Fruit fly (Drosophila melanogaster) whole organism, embryonic: Measurements from ENCODE around the gene CG9522.

Source experiments
- Aef1 ChIP-seq: fragments of 200-800 bp; sonication (Bioruptor generic); IDR thresholded peaks from 3 replicates; pipeline ENCODE4 v1.3.6; 2022; ENCODE audit warnings: missing biosample characterization, missing genetic modification characterization
- CG11723 ChIP-seq: fragments of 200-800 bp; sonication (Bioruptor generic); optimal IDR thresholded peaks from 2 replicates; lab custom pipeline; 2017; ENCODE audit warnings: missing biosample characterization, mild to moderate bottlenecking, missing genetic modification characterization
- CG1233 ChIP-seq: fragments of 200-800 bp; sonication (Bioruptor generic); optimal IDR thresholded peaks from 4 replicates; lab custom pipeline; 2018; ENCODE audit warnings: missing biosample characterization, mild to moderate bottlenecking, missing genetic modification characterization
- CG13123 ChIP-seq: fragments of 200-800 bp; sonication (Bioruptor generic); optimal IDR thresholded peaks from 2 replicates; lab custom pipeline; 2016; ENCODE audit warnings: missing biosample characterization, missing genetic modification characterization
- CG14441 ChIP-seq: fragments of 200-800 bp; sonication (Bioruptor generic); IDR thresholded peaks from 2 replicates; pipeline ENCODE4 v1.3.6; 2022; ENCODE audit warnings: missing biosample characterization, missing genetic modification characterization
- CG15269 ChIP-seq: fragments of 200-800 bp; sonication (Bioruptor generic); optimal IDR thresholded peaks from 2 replicates; lab custom pipeline; 2018; ENCODE audit warnings: missing biosample characterization, mild to moderate bottlenecking, missing genetic modification characterization, moderate library complexity
- CG17385 ChIP-seq: fragments of 200-800 bp; sonication (Bioruptor generic); optimal IDR thresholded peaks from 3 replicates; lab custom pipeline; 2018; ENCODE audit warnings: missing biosample characterization, mild to moderate bottlenecking, missing genetic modification characterization
- CG2678 ChIP-seq: fragments of 200-800 bp; sonication (Bioruptor generic); optimal IDR thresholded peaks from 3 replicates; lab custom pipeline; 2019; ENCODE audit warnings: missing biosample characterization, mild to moderate bottlenecking, missing genetic modification characterization, moderate library complexity
- CG4328 ChIP-seq: fragments of 200-800 bp; sonication (Bioruptor generic); optimal IDR thresholded peaks from 3 replicates; lab custom pipeline; 2017; ENCODE audit warnings: missing biosample characterization, missing genetic modification reagents, missing genetic modification characterization
- CG4854 ChIP-seq: fragments of 200-800 bp; sonication (Bioruptor generic); optimal IDR thresholded peaks from 2 replicates; lab custom pipeline; 2016; ENCODE audit warnings: missing biosample characterization, missing genetic modification characterization, inconsistent platforms
- CG5953 ChIP-seq: fragments of 200-800 bp; sonication (Bioruptor generic); IDR thresholded peaks from 2 replicates; pipeline ENCODE4 v1.3.6; 2022; ENCODE audit warnings: missing biosample characterization, missing genetic modification characterization
- CG7372 ChIP-seq: fragments of 200-800 bp; sonication (Bioruptor generic); IDR thresholded peaks from 2 replicates; pipeline ENCODE4 v1.3.6; 2022; ENCODE audit warnings: missing biosample characterization, missing genetic modification characterization
- CG7786 ChIP-seq: fragments of 200-800 bp; sonication (Bioruptor generic); optimal IDR thresholded peaks from 2 replicates; lab custom pipeline; 2016; ENCODE audit warnings: missing biosample characterization, missing genetic modification characterization
- CG8359 ChIP-seq: fragments of 200-800 bp; sonication (Bioruptor generic); optimal IDR thresholded peaks from 2 replicates; lab custom pipeline; 2017; ENCODE audit warnings: missing biosample characterization, mild to moderate bottlenecking, missing genetic modification characterization, borderline replicate concordance
- CG9797 ChIP-seq: fragments of 200-800 bp; sonication (Bioruptor generic); optimal IDR thresholded peaks from 3 replicates; lab custom pipeline; 2018; ENCODE audit warnings: missing biosample characterization, mild to moderate bottlenecking, missing genetic modification characterization
- CG9817 ChIP-seq: fragments of 200-800 bp; sonication (Bioruptor generic); optimal IDR thresholded peaks from 2 replicates; lab custom pipeline; 2018; ENCODE audit warnings: missing biosample characterization, mild to moderate bottlenecking, missing genetic modification characterization, moderate library complexity
- Dbx ChIP-seq: fragments of 200-800 bp; sonication (Bioruptor generic); IDR thresholded peaks from 3 replicates; pipeline ENCODE4 v1.3.6; 2022; ENCODE audit warnings: missing biosample characterization, missing genetic modification characterization
- Deaf1 ChIP-seq: fragments of 200-800 bp; optimal IDR thresholded peaks from 3 replicates; lab custom pipeline; 2019; ENCODE audit warnings: missing biosample characterization, mild to moderate bottlenecking, missing genetic modification characterization, moderate library complexity
- Dp ChIP-seq: fragments of 200-800 bp; sonication (Bioruptor generic); optimal IDR thresholded peaks from 2 replicates; lab custom pipeline; 2018; ENCODE audit warnings: missing biosample characterization, mild to moderate bottlenecking, missing genetic modification characterization, moderate library complexity
- Drgx ChIP-seq: fragments of 200-800 bp; sonication (Bioruptor generic); IDR thresholded peaks from 2 replicates; pipeline ENCODE4 v1.3.6; 2022; ENCODE audit warnings: missing biosample characterization, missing genetic modification characterization
- Eip74EF ChIP-seq, 2 experiments: fragments of 200-800 bp in 1 of 2; fragments of >200 bp in 1 of 2; sonication (Bioruptor generic) in 1 of 2; optimal IDR thresholded peaks; 2 replicates each; lab custom pipeline; 2017 to 2019; ENCODE audit warnings: missing biosample characterization in 2 of 2, missing genetic modification characterization in 2 of 2, mild to moderate bottlenecking in 1 of 2, moderate library complexity in 1 of 2
- Elba2 ChIP-seq: fragments of 200-800 bp; sonication (Bioruptor generic); optimal IDR thresholded peaks from 3 replicates; lab custom pipeline; 2016; ENCODE audit warnings: missing biosample characterization, missing genetic modification characterization
- HmgZ ChIP-seq: fragments of 200-800 bp; sonication (Bioruptor generic); optimal IDR thresholded peaks from 2 replicates; lab custom pipeline; 2018; ENCODE audit warnings: missing biosample characterization, mild to moderate bottlenecking, missing genetic modification characterization
- Hr51 ChIP-seq, 2 experiments: fragments of 200-800 bp; sonication (Bioruptor generic); optimal IDR thresholded peaks; 2 replicates in 1 of 2; 3 replicates in 1 of 2; lab custom pipeline; 2016 to 2018; ENCODE audit warnings: missing biosample characterization in 2 of 2, missing genetic modification characterization in 2 of 2, mild to moderate bottlenecking in 1 of 2, moderate library complexity in 1 of 2
- Lhr ChIP-seq: fragments of 200-800 bp; sonication (Bioruptor generic); optimal IDR thresholded peaks from 3 replicates; lab custom pipeline; 2017; ENCODE audit warnings: mild to moderate bottlenecking, missing biosample characterization, missing genetic modification reagents, missing genetic modification characterization
- MESR4 ChIP-seq: fragments of 200-800 bp; sonication (Bioruptor generic); optimal IDR thresholded peaks from 2 replicates; lab custom pipeline; 2018; ENCODE audit warnings: missing biosample characterization, mild to moderate bottlenecking, missing genetic modification characterization, moderate library complexity
- Med ChIP-seq: fragments of 200-800 bp; sonication (Bioruptor generic); peaks from one replicate; lab custom pipeline; 2016; ENCODE audit warnings: missing biosample characterization, missing genetic modification characterization, mild to moderate bottlenecking, inconsistent platforms, moderate library complexity
- Rfx ChIP-seq: fragments of 200-800 bp; sonication (Bioruptor generic); IDR thresholded peaks from 2 replicates; pipeline ENCODE4 v1.3.6; 2022; ENCODE audit warnings: missing biosample characterization, missing genetic modification characterization
- Sox102F ChIP-seq: fragments of 200-800 bp; sonication (Bioruptor generic); optimal IDR thresholded peaks from 2 replicates; lab custom pipeline; 2018; ENCODE audit warnings: missing biosample characterization, mild to moderate bottlenecking, missing genetic modification characterization, moderate library complexity
- amos ChIP-seq: fragments of 200-800 bp; sonication (Bioruptor generic); IDR thresholded peaks from 2 replicates; pipeline ENCODE4 v1.3.6; 2022; ENCODE audit warnings: missing biosample characterization, missing genetic modification characterization; ENCODE audit not compliant: partially characterized antibody
- az2 ChIP-seq: fragments of 200-800 bp; sonication (Bioruptor generic); optimal IDR thresholded peaks from 3 replicates; lab custom pipeline; 2016; ENCODE audit warnings: missing biosample characterization, missing genetic modification characterization
- cad ChIP-seq: fragments of >200 bp; optimal IDR thresholded peaks from 2 replicates; lab custom pipeline; 2017; ENCODE audit warnings: missing biosample characterization, missing genetic modification characterization
- chif ChIP-seq, 2 experiments: fragments of 200-800 bp; sonication (Bioruptor generic); optimal IDR thresholded peaks; 3 replicates each; lab custom pipeline; 2016; ENCODE audit warnings: missing biosample characterization in 2 of 2, missing genetic modification characterization in 2 of 2
- dysf ChIP-seq: fragments of 200-800 bp; sonication (Bioruptor generic); IDR thresholded peaks from 3 replicates; pipeline ENCODE4 v1.3.6; 2022; ENCODE audit warnings: missing biosample characterization, missing genetic modification characterization
- emc ChIP-seq: fragments of 200-800 bp; sonication (Bioruptor generic); optimal IDR thresholded peaks from 2 replicates; lab custom pipeline; 2016; ENCODE audit warnings: missing biosample characterization, missing genetic modification characterization
- eve ChIP-seq, 2 experiments: fragments of >200 bp; optimal IDR thresholded peaks; 2 replicates each; lab custom pipeline; 2017; ENCODE audit warnings: missing biosample characterization in 2 of 2, missing genetic modification characterization in 2 of 2
- grau ChIP-seq: fragments of 200-800 bp; optimal IDR thresholded peaks from 3 replicates; lab custom pipeline; 2019; ENCODE audit warnings: missing biosample characterization, mild to moderate bottlenecking, missing genetic modification characterization, moderate library complexity
- grn ChIP-seq: fragments of 200-800 bp; sonication (Bioruptor generic); optimal IDR thresholded peaks from 3 replicates; lab custom pipeline; 2017; ENCODE audit warnings: missing biosample characterization, missing genetic modification characterization
- hb ChIP-seq: fragments of 200-800 bp; sonication (Bioruptor generic); IDR thresholded peaks from 3 replicates; pipeline ENCODE4 v1.3.6; 2022; ENCODE audit warnings: missing biosample characterization, missing genetic modification characterization; ENCODE audit not compliant: partially characterized antibody
- jing ChIP-seq: fragments of 200-800 bp; sonication (Bioruptor generic); optimal IDR thresholded peaks from 2 replicates; lab custom pipeline; 2018; ENCODE audit warnings: missing biosample characterization, mild to moderate bottlenecking, missing genetic modification characterization
- ken ChIP-seq: fragments of 200-800 bp; sonication (Bioruptor generic); IDR thresholded peaks from 3 replicates; pipeline ENCODE4 v1.3.6; 2022; ENCODE audit warnings: missing biosample characterization, missing genetic modification characterization
- nom ChIP-seq: fragments of 200-800 bp; sonication (Bioruptor generic); optimal IDR thresholded peaks from 2 replicates; lab custom pipeline; 2017; ENCODE audit warnings: missing biosample characterization, missing genetic modification characterization, mild to moderate bottlenecking, moderate library complexity, missing genetic modification reagents
- run ChIP-seq: fragments of 200-800 bp; sonication (Bioruptor generic); optimal IDR thresholded peaks from 3 replicates; lab custom pipeline; 2018; ENCODE audit warnings: missing biosample characterization, mild to moderate bottlenecking, missing genetic modification characterization
- schlank ChIP-seq: fragments of 200-800 bp; sonication (Bioruptor generic); optimal IDR thresholded peaks from 2 replicates; lab custom pipeline; 2018; ENCODE audit warnings: missing biosample characterization, mild to moderate bottlenecking, missing genetic modification characterization
- sens-2 ChIP-seq: fragments of 200-800 bp; sonication (Bioruptor generic); IDR thresholded peaks from 2 replicates; pipeline ENCODE4 v1.3.6; 2022; ENCODE audit warnings: missing biosample characterization, missing genetic modification characterization
- shn ChIP-seq: fragments of 200-800 bp; sonication (Bioruptor generic); optimal IDR thresholded peaks from 3 replicates; lab custom pipeline; 2016; ENCODE audit warnings: missing biosample characterization, missing genetic modification characterization
- sim ChIP-seq: fragments of 200-800 bp; sonication (Bioruptor generic); IDR thresholded peaks from 2 replicates; pipeline ENCODE4 v1.3.6; 2022; ENCODE audit warnings: missing biosample characterization, missing genetic modification characterization
- sob ChIP-seq: fragments of 200-800 bp; sonication (Bioruptor generic); IDR thresholded peaks from 2 replicates; pipeline ENCODE4 v1.3.6; 2022; ENCODE audit warnings: missing biosample characterization, missing genetic modification characterization
- ttk ChIP-seq: fragments of 200-800 bp; sonication (Bioruptor generic); IDR thresholded peaks from 2 replicates; pipeline ENCODE4 v2.1.2; 2022; ENCODE audit warnings: missing biosample characterization, missing genetic modification characterization
- twi ChIP-seq: fragments of 200-800 bp; optimal IDR thresholded peaks from 2 replicates; lab custom pipeline; 2019; ENCODE audit warnings: missing biosample characterization, mild to moderate bottlenecking, missing genetic modification characterization, moderate library complexity
- wor ChIP-seq: fragments of 200-800 bp; sonication (Bioruptor generic); IDR thresholded peaks from 2 replicates; pipeline ENCODE4 v1.3.6; 2022; ENCODE audit warnings: missing biosample characterization, missing genetic modification characterization

The CG9522 gene

dm6 chrX:14897592-14897991, 49.0 kb upstream of the CG9522 start (continued):
- TF ChIP-seq CG11723 (GFP tag; lab: Kevin White, UChicago) (no peak), sim (GFP tag; lab: Robert Waterston, UW) (no peak), Lhr (GFP tag; lab: Kevin White, UChicago) (no peak), Dp (no peak), CG8359 (GFP tag; lab: Kevin White, UChicago) (no peak), ttk (GFP tag; lab: Robert Waterston, UW) (peak; percentile 8; the same call in 1 of the 2 replicates), CG13123 (no peak), CG7372 (no peak), sob (GFP tag; lab: Robert Waterston, UW) (no peak), CG9817 (no peak), CG17385 (no peak), HmgZ (no peak), CG9797 (GFP tag; lab: Kevin White, UChicago) (no peak), CG2678 (tag; lab: Kevin White, UChicago) (peak; percentile 38), Aef1 (no peak), MESR4 (GFP tag; lab: Kevin White, UChicago) (no peak), shn (no peak), Med (GFP tag; lab: Kevin White, UChicago) (peak; percentile 1), Deaf1 (tag; lab: Kevin White, UChicago) (no peak), CG15269 (tag; lab: Kevin White, UChicago) (peak; percentile 29), Elba2 (no peak), Sox102F (GFP tag; lab: Kevin White, UChicago) (peak; percentile 13), jing (GFP tag; lab: Kevin White, UChicago) (no peak), run (tag; lab: Kevin White, UChicago) (no peak), CG4328 (no peak), CG1233 (no peak), wor (GFP tag; lab: Robert Waterston, UW) (no peak), CG5953 (no peak), sens-2 (GFP tag; lab: Robert Waterston, UW) (no peak), eve (GFP tag; optimal IDR thresholded peaks at IDR 0.05; lab: Kevin White, UChicago) (peak in 1 of 2 experiments; percentile 8), grn (GFP tag; lab: Kevin White, UChicago) (no peak), grau (peak; percentile 58), chif (GFP tag; optimal IDR thresholded peaks at IDR 0.05; lab: Kevin White, UChicago) (no peak), az2 (GFP tag; lab: Kevin White, UChicago) (no peak), Hr51 (GFP tag; optimal IDR thresholded peaks at IDR 0.05; lab: Kevin White, UChicago) (peak in 1 of 2 experiments; percentile 38), schlank (no peak), twi (tag; lab: Kevin White, UChicago) (no peak), CG14441 (GFP tag; lab: Robert Waterston, UW) (no peak), nom (GFP tag; lab: Kevin White, UChicago) (no peak), CG4854 (no peak), ken (GFP tag; lab: Robert Waterston, UW) (no peak), Drgx (peak; percentile 58; the same call in 1 of the 2 replicates), CG7786 (GFP tag; lab: Kevin White, UChicago) (no peak), emc (GFP tag; lab: Kevin White, UChicago) (no peak), Dbx (no peak), amos (GFP tag; lab: Robert Waterston, UW) (no peak), cad (no peak), dysf (GFP tag; lab: Robert Waterston, UW) (no peak), Rfx (no peak), Eip74EF (GFP tag; optimal IDR thresholded peaks at IDR 0.05; lab: Kevin White, UChicago) (no peak), hb (GFP tag; lab: Robert Waterston, UW) (no peak)
